Fruit fly (Drosophila melanogaster): ENCODE measurements around the gene dachs.

DNA sequence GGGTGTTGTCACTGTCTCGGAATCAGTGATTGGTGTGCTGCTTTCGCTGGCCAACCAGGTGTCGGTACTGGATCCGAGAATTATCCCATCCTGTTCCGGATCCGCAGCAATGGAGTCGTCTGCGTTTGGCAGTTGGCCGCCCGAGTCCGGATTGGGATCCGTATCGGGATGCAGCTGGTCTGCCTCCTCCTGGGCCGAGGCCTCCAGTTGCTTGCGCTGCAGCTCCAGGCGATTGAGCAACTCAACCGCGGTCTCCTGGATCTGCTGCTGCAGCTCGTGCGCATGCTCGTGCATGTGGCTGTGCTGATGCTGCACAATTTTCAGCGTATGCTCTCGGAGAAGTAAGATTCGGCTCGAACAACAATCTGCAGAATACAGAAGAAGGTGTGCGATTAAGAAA, 34.5 kb upstream of the dachs start:
- TF ChIP-seq CTCF (optimal IDR thresholded peaks at IDR 0.05) (no peak), CG8478 (optimal IDR thresholded peaks at IDR 0.05) (no peak)
